Worm (Caenorhabditis elegans): ENCODE data around the gene F11E6.4.

F11E6.4 gene

ce11 chrIV:17475242-17475641, 5.1 kb upstream of the F11E6.4 start, which contains the start of gene F11E6.9:
Gene F11E6.9 (minus strand): TSS chrIV:17475342.
- TF ChIP-seq skn-1 (tag; optimal IDR thresholded peaks at IDR 0.05): no peak
- TF ChIP-seq gmeb-1 (tag; optimal IDR thresholded peaks at IDR 0.05): no peak
- TF ChIP-seq nhr-77 (tag; optimal IDR thresholded peaks at IDR 0.05): no peak
- no peak for TF ChIP-seq crh-2 (tag; optimal IDR thresholded peaks at IDR 0.05)
- no peak for TF ChIP-seq elt-3 (tag; optimal IDR thresholded peaks at IDR 0.05)
- TF ChIP-seq sma-3 (GFP tag; optimal IDR thresholded peaks at IDR 0.05): no peak
- TF ChIP-seq ztf-4 (tag; optimal IDR thresholded peaks at IDR 0.05): no peak
- TF ChIP-seq ceh-82 (tag; optimal IDR thresholded peaks at IDR 0.05): no peak
- TF ChIP-seq nhr-129 (tag; optimal IDR thresholded peaks at IDR 0.05): no peak
- TF ChIP-seq fos-1 (tag; optimal IDR thresholded peaks at IDR 0.05): no peak
- TF ChIP-seq unc-39 (tag; optimal IDR thresholded peaks at IDR 0.05): no peak
- no peak for TF ChIP-seq R02D3.7 (tag; optimal IDR thresholded peaks at IDR 0.05)
- TF ChIP-seq mbf-1 (tag; optimal IDR thresholded peaks at IDR 0.05): no peak

- TF ChIP-seq Y55F3AM.14 (GFP tag; optimal IDR thresholded peaks at IDR 0.05): no peak
- TF ChIP-seq mab-5 (tag; optimal IDR thresholded peaks at IDR 0.05): no peak
- peak; percentile 64 for TF ChIP-seq blmp-1 (tag; optimal IDR thresholded peaks at IDR 0.05; ENCODE audit: insufficient read depth)
- peak; percentile 4 for TF ChIP-seq crh-2 (tag; optimal IDR thresholded peaks at IDR 0.05)
- TF ChIP-seq unc-62 (GFP tag; optimal IDR thresholded peaks at IDR 0.05): no peak
- no peak for TF ChIP-seq mdl-1 (tag; optimal IDR thresholded peaks at IDR 0.05)
- TF ChIP-seq aly-2 (tag; optimal IDR thresholded peaks at IDR 0.05): no peak
- peak; percentile 78 for TF ChIP-seq nhr-25 (tag; optimal IDR thresholded peaks at IDR 0.05)
- no peak for TF ChIP-seq F13H6.1 (tag; optimal IDR thresholded peaks at IDR 0.05)
- TF ChIP-seq C34F6.9 (tag; optimal IDR thresholded peaks at IDR 0.05): no peak
- TF ChIP-seq fos-1 (tag; optimal IDR thresholded peaks at IDR 0.05): no peak
- no peak for TF ChIP-seq ceh-82 (tag; optimal IDR thresholded peaks at IDR 0.05)
- no peak for TF ChIP-seq sma-9 (GFP tag; optimal IDR thresholded peaks at IDR 0.05)
- TF ChIP-seq sma-9 (tag; optimal IDR thresholded peaks at IDR 0.05): no peak
- TF ChIP-seq ZK546.5 (tag; optimal IDR thresholded peaks at IDR 0.05): no peak
These were observed 3.9 kb upstream of the F11E6.4 start for ce11 chrIV:17474047-17474446.

- TF ChIP-seq egl-27 (tag; optimal IDR thresholded peaks at IDR 0.05) (no peak), ztf-1 (GFP tag; conservative IDR thresholded peaks at IDR 0.05) (no peak), F13H6.1 (tag; optimal IDR thresholded peaks at IDR 0.05) (no peak), ZK546.5 (tag; optimal IDR thresholded peaks at IDR 0.05) (no peak), alr-1 (tag; optimal IDR thresholded peaks at IDR 0.05) (no peak), nhr-10 (tag; optimal IDR thresholded peaks at IDR 0.05) (no peak), nhr-12 (tag; optimal IDR thresholded peaks at IDR 0.05) (no peak), sma-9 (GFP tag; optimal IDR thresholded peaks at IDR 0.05) (peak; percentile 8), sma-9 (tag; optimal IDR thresholded peaks at IDR 0.05) (no peak), dmd-4 (tag; optimal IDR thresholded peaks at IDR 0.05) (no peak), R02D3.7 (tag; optimal IDR thresholded peaks at IDR 0.05) (no peak), nhr-25 (tag; optimal IDR thresholded peaks at IDR 0.05) (peak; percentile 47), mbf-1 (tag; optimal IDR thresholded peaks at IDR 0.05) (no peak), nhr-77 (tag; optimal IDR thresholded peaks at IDR 0.05) (no peak), zag-1 (tag; optimal IDR thresholded peaks at IDR 0.05) (no peak), Y55F3AM.14 (GFP tag; optimal IDR thresholded peaks at IDR 0.05) (no peak), C34F6.9 (tag; optimal IDR thresholded peaks at IDR 0.05) (no peak), nhr-129 (tag; optimal IDR thresholded peaks at IDR 0.05) (no peak), lsy-2 (tag; optimal IDR thresholded peaks at IDR 0.05) (no peak), aly-2 (tag; optimal IDR thresholded peaks at IDR 0.05) (no peak), blmp-1 (tag; optimal IDR thresholded peaks at IDR 0.05; ENCODE audit: insufficient read depth) (peak; percentile 18), elt-1 (tag; optimal IDR thresholded peaks at IDR 0.05) (no peak), nhr-21 (tag; optimal IDR thresholded peaks at IDR 0.05) (no peak)
These were observed 2.9 kb upstream of the F11E6.4 start, which contains the start of gene gba-3 for ce11 chrIV:17473034-17473433. Gene gba-3 (plus strand): TSS chrIV:17473334.

ce11 chrIV:17471870-17472459, 1.8 kb upstream of the F11E6.4 start, which contains the start of gene epic-1:
Gene epic-1 (minus strand): TSS chrIV:17471920.
- TF ChIP-seq ama-1 (optimal IDR thresholded peaks at IDR 0.05): peak; percentile 14
- no peak for TF ChIP-seq peb-1 (tag; optimal IDR thresholded peaks at IDR 0.05)
- TF ChIP-seq blmp-1 (tag; optimal IDR thresholded peaks at IDR 0.05; ENCODE audit: insufficient read depth): peak; percentile 45
- peak; percentile 24 for TF ChIP-seq sem-4 (tag; optimal IDR thresholded peaks at IDR 0.05)
- peak; percentile 41 for TF ChIP-seq sma-3 (GFP tag; optimal IDR thresholded peaks at IDR 0.05)
- TF ChIP-seq nhr-21 (tag; optimal IDR thresholded peaks at IDR 0.05): peak; percentile 43
- TF ChIP-seq nhr-237 (tag; optimal IDR thresholded peaks at IDR 0.05): no peak
- TF ChIP-seq crh-2 (tag; optimal IDR thresholded peaks at IDR 0.05): peak; percentile 2
- no peak for TF ChIP-seq alr-1 (tag; optimal IDR thresholded peaks at IDR 0.05)
- TF ChIP-seq egl-27 (tag; optimal IDR thresholded peaks at IDR 0.05): peak; percentile 35
- TF ChIP-seq nhr-25 (tag; optimal IDR thresholded peaks at IDR 0.05): peak; percentile 82
- TF ChIP-seq nhr-129 (tag; optimal IDR thresholded peaks at IDR 0.05): peak; percentile 44
- TF ChIP-seq mbf-1 (tag; optimal IDR thresholded peaks at IDR 0.05): no peak
